Worm (Caenorhabditis elegans): Measurements from ENCODE around the gene stdh-4.

DNA sequence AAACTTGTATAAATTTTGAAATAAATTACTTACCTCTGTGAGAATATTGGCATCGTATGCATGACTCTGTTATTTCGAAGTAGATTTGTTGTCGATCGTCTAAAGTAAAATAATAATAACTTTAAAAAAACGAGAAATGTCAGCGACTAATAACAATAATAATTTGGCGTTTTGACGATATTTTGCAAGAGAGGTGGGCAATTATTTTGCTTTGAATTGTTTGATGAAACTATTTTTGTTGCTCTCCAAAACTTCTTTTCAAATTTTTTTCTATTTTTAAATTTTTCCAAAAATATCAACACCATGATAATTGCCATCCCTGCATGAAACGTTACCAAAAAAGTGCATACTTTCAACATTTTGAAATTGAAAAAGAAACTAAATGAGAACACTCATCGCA, 50.1 kb downstream of the stdh-4 start, which contains the start of gene F41E6.7:
- no peak for TF ChIP-seq ztf-11 (tag; optimal IDR thresholded peaks at IDR 0.05)
- no peak for TF ChIP-seq pha-4 (tag; optimal IDR thresholded peaks at IDR 0.05)
- TF ChIP-seq mep-1 (tag; optimal IDR thresholded peaks at IDR 0.05): no peak
- TF ChIP-seq lsy-2 (tag; optimal IDR thresholded peaks at IDR 0.05): no peak
